Fruit fly (Drosophila melanogaster) whole organism, embryonic: Measurements from ENCODE around the gene CG5541.

Experiments used
- Abd-B ChIP-seq: fragments of 200-800 bp; sonication (Bioruptor generic); optimal IDR thresholded peaks from 2 replicates; lab custom pipeline; 2018; ENCODE audit warnings: missing biosample characterization, mild to moderate bottlenecking, missing genetic modification characterization, moderate library complexity
- Atf-2 ChIP-seq: fragments of 200-800 bp; sonication (Bioruptor generic); optimal IDR thresholded peaks from 2 replicates; lab custom pipeline; 2016; ENCODE audit warnings: missing biosample characterization, missing genetic modification characterization
- CG10209 ChIP-seq: fragments of 200-800 bp; sonication (Bioruptor generic); optimal IDR thresholded peaks from 3 replicates; lab custom pipeline; 2017; ENCODE audit warnings: missing biosample characterization, mild to moderate bottlenecking, missing genetic modification characterization, missing genetic modification reagents
- CG11504 ChIP-seq: fragments of 200-800 bp; sonication (Bioruptor generic); optimal IDR thresholded peaks from 3 replicates; lab custom pipeline; 2019; ENCODE audit warnings: missing biosample characterization, mild to moderate bottlenecking, missing genetic modification characterization, moderate library complexity
- CG12236 ChIP-seq: fragments of 200-800 bp; sonication (Bioruptor generic); optimal IDR thresholded peaks from 2 replicates; lab custom pipeline; 2016; ENCODE audit warnings: missing biosample characterization, missing genetic modification characterization
- CG12299 ChIP-seq: fragments of 200-800 bp; sonication (Bioruptor generic); optimal IDR thresholded peaks from 2 replicates; lab custom pipeline; 2018; ENCODE audit warnings: missing biosample characterization, mild to moderate bottlenecking, missing genetic modification characterization
- CG13296 ChIP-seq: fragments of 200-800 bp; sonication (Bioruptor generic); optimal IDR thresholded peaks from 3 replicates; lab custom pipeline; 2018; ENCODE audit warnings: missing biosample characterization, mild to moderate bottlenecking, missing genetic modification characterization
- CG13424 ChIP-seq: fragments of 200-800 bp; sonication (Bioruptor generic); optimal IDR thresholded peaks from 2 replicates; lab custom pipeline; 2019; ENCODE audit warnings: missing biosample characterization, mild to moderate bottlenecking, missing genetic modification characterization, moderate library complexity
- CG16813 ChIP-seq: fragments of 200-800 bp; sonication (Bioruptor generic); IDR thresholded peaks from 3 replicates; pipeline ENCODE4 v1.3.6; 2022; ENCODE audit warnings: missing biosample characterization, missing genetic modification characterization; ENCODE audit not compliant: partially characterized antibody
- CG16863 ChIP-seq: fragments of 200-800 bp; sonication (Bioruptor generic); optimal IDR thresholded peaks from 3 replicates; lab custom pipeline; 2016; ENCODE audit warnings: missing biosample characterization, missing genetic modification characterization
- CG1792 ChIP-seq: fragments of 200-800 bp; sonication (Bioruptor generic); optimal IDR thresholded peaks from 2 replicates; lab custom pipeline; 2016; ENCODE audit warnings: missing biosample characterization, missing genetic modification characterization
- CG34224 ChIP-seq: fragments of 200-800 bp; sonication (Bioruptor generic); IDR thresholded peaks from 3 replicates; pipeline ENCODE4 v1.3.6; 2022; ENCODE audit warnings: missing biosample characterization, missing genetic modification characterization; ENCODE audit not compliant: partially characterized antibody
- CG4328 ChIP-seq: fragments of 200-800 bp; sonication (Bioruptor generic); optimal IDR thresholded peaks from 3 replicates; lab custom pipeline; 2017; ENCODE audit warnings: missing biosample characterization, missing genetic modification reagents, missing genetic modification characterization
- CG7556 ChIP-seq: fragments of 200-800 bp; sonication (Bioruptor generic); optimal IDR thresholded peaks from 2 replicates; lab custom pipeline; 2017; ENCODE audit warnings: missing biosample characterization, mild to moderate bottlenecking, missing genetic modification characterization
- CG8290 ChIP-seq, 3 experiments: fragments of 200-800 bp; sonication (Bioruptor generic); optimal IDR thresholded peaks; 2 replicates each; lab custom pipeline; 2016 to 2019; ENCODE audit warnings: missing biosample characterization in 3 of 3, missing genetic modification characterization in 3 of 3, mild to moderate bottlenecking in 2 of 3, moderate library complexity in 1 of 3
- CG9215 ChIP-seq: fragments of 200-800 bp; sonication (Bioruptor generic); IDR thresholded peaks from 2 replicates; pipeline ENCODE4 v1.3.6; 2022; ENCODE audit warnings: missing biosample characterization, missing genetic modification characterization
- CTCF ChIP-seq: fragments of 200-800 bp; sonication (Bioruptor generic); optimal IDR thresholded peaks from 2 replicates; lab custom pipeline; 2017; ENCODE audit warnings: missing biosample characterization, mild to moderate bottlenecking, missing genetic modification characterization, moderate library complexity
- CoRest ChIP-seq: fragments of 200-800 bp; sonication (Bioruptor generic); optimal IDR thresholded peaks from 3 replicates; lab custom pipeline; 2018; ENCODE audit warnings: missing biosample characterization, mild to moderate bottlenecking, missing genetic modification characterization, moderate library complexity
- Dek ChIP-seq: fragments of 200-800 bp; sonication (Bioruptor generic); optimal IDR thresholded peaks from 3 replicates; lab custom pipeline; 2019; ENCODE audit warnings: missing biosample characterization, mild to moderate bottlenecking, missing genetic modification characterization, moderate library complexity
- Dfd ChIP-seq, 2 experiments: fragments of >200 bp; optimal IDR thresholded peaks; 2 replicates each; lab custom pipeline; 2017; ENCODE audit warnings: missing biosample characterization in 2 of 2, missing genetic modification characterization in 2 of 2
- HHEX ChIP-seq: fragments of 200-800 bp; sonication (Bioruptor generic); optimal IDR thresholded peaks from 3 replicates; lab custom pipeline; 2017; ENCODE audit warnings: missing biosample characterization, mild to moderate bottlenecking, missing genetic modification characterization, missing genetic modification reagents
- Hr51 ChIP-seq, 2 experiments: fragments of 200-800 bp; sonication (Bioruptor generic); optimal IDR thresholded peaks; 2 replicates in 1 of 2; 3 replicates in 1 of 2; lab custom pipeline; 2016 to 2018; ENCODE audit warnings: missing biosample characterization in 2 of 2, missing genetic modification characterization in 2 of 2, mild to moderate bottlenecking in 1 of 2, moderate library complexity in 1 of 2
- Jarid2 ChIP-seq: fragments of 200-800 bp; sonication (Bioruptor generic); optimal IDR thresholded peaks from 3 replicates; lab custom pipeline; 2017; ENCODE audit warnings: mild to moderate bottlenecking, missing biosample characterization, missing genetic modification reagents, missing genetic modification characterization
- Kr ChIP-seq: fragments of 200-800 bp; sonication (Bioruptor generic); optimal IDR thresholded peaks from 2 replicates; lab custom pipeline; 2017; ENCODE audit warnings: missing biosample characterization, mild to moderate bottlenecking, missing genetic modification characterization
- Oli ChIP-seq: fragments of 200-800 bp; sonication (Bioruptor generic); optimal IDR thresholded peaks from 2 replicates; lab custom pipeline; 2018; ENCODE audit warnings: missing biosample characterization, mild to moderate bottlenecking, missing genetic modification characterization, moderate library complexity
- PHDP ChIP-seq: fragments of 200-800 bp; sonication (Bioruptor generic); optimal IDR thresholded peaks from 3 replicates; lab custom pipeline; 2018; ENCODE audit warnings: missing biosample characterization, mild to moderate bottlenecking, missing genetic modification characterization, moderate library complexity
- Scr ChIP-seq: fragments of 200-800 bp; sonication (Bioruptor generic); IDR thresholded peaks from 2 replicates; pipeline ENCODE4 v1.3.6; 2022; ENCODE audit warnings: missing biosample characterization, missing genetic modification characterization; ENCODE audit not compliant: partially characterized antibody
- Sox102F ChIP-seq: fragments of 200-800 bp; sonication (Bioruptor generic); optimal IDR thresholded peaks from 2 replicates; lab custom pipeline; 2018; ENCODE audit warnings: missing biosample characterization, mild to moderate bottlenecking, missing genetic modification characterization, moderate library complexity
- TFAM ChIP-seq: fragments of 200-800 bp; sonication (Bioruptor generic); optimal IDR thresholded peaks from 2 replicates; lab custom pipeline; 2017; ENCODE audit warnings: missing biosample characterization, missing genetic modification characterization, inconsistent platforms
- ac ChIP-seq: fragments of 200-800 bp; sonication (Bioruptor generic); optimal IDR thresholded peaks from 3 replicates; lab custom pipeline; 2017; ENCODE audit warnings: missing biosample characterization, mild to moderate bottlenecking, missing genetic modification characterization
- cwo ChIP-seq: fragments of 200-800 bp; sonication (Bioruptor generic); optimal IDR thresholded peaks from 3 replicates; lab custom pipeline; 2017; ENCODE audit warnings: missing biosample characterization, missing genetic modification characterization, mild to moderate bottlenecking, moderate library complexity, missing genetic modification reagents
- danr ChIP-seq: fragments of 200-800 bp; sonication (Bioruptor generic); IDR thresholded peaks from 2 replicates; pipeline ENCODE4 v1.3.6; 2022; ENCODE audit warnings: missing biosample characterization, missing genetic modification characterization
- disco-r ChIP-seq: fragments of 200-800 bp; sonication (Bioruptor generic); optimal IDR thresholded peaks from 2 replicates; lab custom pipeline; 2016; ENCODE audit warnings: missing biosample characterization, missing genetic modification characterization
- dmrt11E ChIP-seq: fragments of 200-800 bp; sonication (Bioruptor generic); optimal IDR thresholded peaks from 3 replicates; lab custom pipeline; 2018; ENCODE audit warnings: missing biosample characterization, mild to moderate bottlenecking, missing genetic modification characterization, moderate library complexity
- gcm ChIP-seq: fragments of 200-800 bp; sonication (Bioruptor generic); optimal IDR thresholded peaks from 2 replicates; lab custom pipeline; 2019; ENCODE audit warnings: missing biosample characterization, mild to moderate bottlenecking, missing genetic modification characterization, moderate library complexity
- gt ChIP-seq: fragments of 200-800 bp; sonication (Bioruptor generic); IDR thresholded peaks from 2 replicates; pipeline ENCODE4 v1.3.6; 2022; ENCODE audit warnings: missing biosample characterization, missing genetic modification characterization
- hbn ChIP-seq: fragments of 200-800 bp; sonication (Bioruptor generic); IDR thresholded peaks from 2 replicates; pipeline ENCODE4 v1.3.6; 2022; ENCODE audit warnings: missing biosample characterization, missing genetic modification characterization; ENCODE audit not compliant: partially characterized antibody
- inv ChIP-seq: fragments of 200-800 bp; sonication (Bioruptor generic); IDR thresholded peaks from 2 replicates; pipeline ENCODE4 v1.3.6; 2022; ENCODE audit warnings: missing biosample characterization, missing genetic modification characterization; ENCODE audit not compliant: partially characterized antibody
- ken ChIP-seq: fragments of 200-800 bp; sonication (Bioruptor generic); IDR thresholded peaks from 3 replicates; pipeline ENCODE4 v1.3.6; 2022; ENCODE audit warnings: missing biosample characterization, missing genetic modification characterization
- kni ChIP-seq: fragments of 200-800 bp; sonication (Bioruptor generic); optimal IDR thresholded peaks from 3 replicates; lab custom pipeline; 2017; ENCODE audit warnings: mild to moderate bottlenecking, missing biosample characterization, missing genetic modification reagents, missing genetic modification characterization
- lov ChIP-seq, 2 experiments: fragments of 200-800 bp in 1 of 2; fragments of >200 bp in 1 of 2; sonication (Bioruptor generic) in 1 of 2; IDR thresholded peaks in 1 of 2; optimal IDR thresholded peaks in 1 of 2; 2 replicates in 1 of 2; 3 replicates in 1 of 2; pipeline versions ENCODE4 v1.3.6 to Lab custom; 2017 to 2022; ENCODE audit warnings: missing biosample characterization in 1 of 2, missing genetic modification characterization in 1 of 2
- slbo ChIP-seq: fragments of 200-800 bp; sonication (Bioruptor generic); IDR thresholded peaks from 2 replicates; pipeline ENCODE4 v1.3.6; 2022; ENCODE audit warnings: missing biosample characterization, missing genetic modification characterization
- stwl ChIP-seq: fragments of 200-800 bp; sonication (Bioruptor generic); optimal IDR thresholded peaks from 3 replicates; lab custom pipeline; 2018; ENCODE audit warnings: missing biosample characterization, mild to moderate bottlenecking, missing genetic modification characterization, moderate library complexity
- sug ChIP-seq: fragments of 200-800 bp; optimal IDR thresholded peaks from 2 replicates; lab custom pipeline; 2019; ENCODE audit warnings: missing biosample characterization, mild to moderate bottlenecking, missing genetic modification characterization, moderate library complexity
- vfl ChIP-seq: fragments of 200-800 bp; sonication (Bioruptor generic); optimal IDR thresholded peaks from 2 replicates; lab custom pipeline; 2016; ENCODE audit warnings: missing biosample characterization, missing genetic modification characterization
- vnd ChIP-seq: fragments of 200-800 bp; sonication (Bioruptor generic); IDR thresholded peaks from 3 replicates; pipeline ENCODE4 v1.3.6; 2022; ENCODE audit warnings: missing biosample characterization, missing genetic modification characterization; ENCODE audit not compliant: partially characterized antibody
- zen2 ChIP-seq: fragments of 200-800 bp; sonication (Bioruptor generic); IDR thresholded peaks from 3 replicates; pipeline ENCODE4 v1.3.6; 2022; ENCODE audit warnings: missing biosample characterization, missing genetic modification characterization; ENCODE audit not compliant: partially characterized antibody
- zf30C ChIP-seq: fragments of 200-800 bp; sonication (Bioruptor generic); optimal IDR thresholded peaks from 3 replicates; lab custom pipeline; 2018; ENCODE audit warnings: missing biosample characterization, mild to moderate bottlenecking, missing genetic modification characterization

CG5541 gene

dm6 chrX:15076038-15076575, 32.2 kb downstream of the CG5541 start, which contains the start of gene Lsd-2 (continued):
- no peak for TF ChIP-seq vfl (GFP tag; lab: Kevin White, UChicago)
- peak; percentile 22 for TF ChIP-seq CG1792
- TF ChIP-seq CTCF (GFP tag; lab: Kevin White, UChicago), result no peak
- TF ChIP-seq inv, result no peak
- peak; percentile 90 for TF ChIP-seq Jarid2
- TF ChIP-seq CG16863 (GFP tag; lab: Kevin White, UChicago), result no peak
- no peak for TF ChIP-seq Kr (GFP tag; lab: Kevin White, UChicago)
- TF ChIP-seq Oli (tag; lab: Kevin White, UChicago), result peak; percentile 34
- TF ChIP-seq Abd-B (GFP tag; lab: Kevin White, UChicago), result peak; percentile 4
- peak; percentile 39 for TF ChIP-seq CG4328 (GFP tag; lab: Kevin White, UChicago)
- no peak for TF ChIP-seq disco-r
- no peak for TF ChIP-seq CG16813 (GFP tag; lab: Robert Waterston, UW)
- no peak for TF ChIP-seq Dfd (GFP tag; optimal IDR thresholded peaks at IDR 0.05; lab: Kevin White, UChicago)
- no peak for TF ChIP-seq dmrt11E (tag; lab: Kevin White, UChicago)
- no peak for TF ChIP-seq hbn (GFP tag; lab: Robert Waterston, UW)
- no peak for TF ChIP-seq gt
- no peak for TF ChIP-seq zf30C (GFP tag; lab: Kevin White, UChicago)
- peak; percentile 24 for TF ChIP-seq HHEX (GFP tag; lab: Kevin White, UChicago)
- TF ChIP-seq danr (GFP tag; lab: Robert Waterston, UW), result no peak
- TF ChIP-seq TFAM (GFP tag; lab: Kevin White, UChicago), result no peak
- no peak for TF ChIP-seq gcm
- no peak for TF ChIP-seq Scr
- no peak for TF ChIP-seq Hr51 (GFP tag; optimal IDR thresholded peaks at IDR 0.05; lab: Kevin White, UChicago)
- peak; percentile 48; the same call in 1 of the 2 replicates for TF ChIP-seq slbo (GFP tag; lab: Robert Waterston, UW)
- 0 out of 3 replicates have a peak, but pooled peaks have one; percentile 29 for TF ChIP-seq ken
- TF ChIP-seq CG13424 (tag; lab: Kevin White, UChicago), result peak; percentile 31
- TF ChIP-seq zen2, result no peak
- TF ChIP-seq Sox102F (GFP tag; lab: Kevin White, UChicago), result no peak
- peak; percentile 29 for TF ChIP-seq sug (tag; lab: Kevin White, UChicago)
- peak; percentile 24 for TF ChIP-seq kni (GFP tag; lab: Kevin White, UChicago)
- no peak for TF ChIP-seq PHDP (tag; lab: Kevin White, UChicago)
- TF ChIP-seq CG12236 (GFP tag; lab: Kevin White, UChicago), result no peak
- TF ChIP-seq Atf-2 (GFP tag; lab: Kevin White, UChicago), result no peak
- no peak for TF ChIP-seq Dek
- no peak for TF ChIP-seq CG12299 (tag; lab: Kevin White, UChicago)
- peak; percentile 43 for TF ChIP-seq CoRest
- no peak for TF ChIP-seq lov (optimal IDR thresholded peaks at IDR 0.05; lab: Kevin White, UChicago)
- no peak for TF ChIP-seq lov (GFP tag; IDR thresholded peaks at IDR 0.05; lab: Robert Waterston, UW)
- TF ChIP-seq CG8290 (GFP tag; optimal IDR thresholded peaks at IDR 0.05; lab: Kevin White, UChicago), result no peak
- TF ChIP-seq CG8290 (tag; optimal IDR thresholded peaks at IDR 0.05; lab: Kevin White, UChicago), result peak in 1 of 2 experiments; percentile 77
- no peak for TF ChIP-seq CG13296 (GFP tag; lab: Kevin White, UChicago)
- TF ChIP-seq CG9215, result peak; percentile 80
- peak; percentile 1 for TF ChIP-seq cwo (GFP tag; lab: Kevin White, UChicago)
- TF ChIP-seq ac (GFP tag; lab: Kevin White, UChicago), result no peak
- TF ChIP-seq CG34224, result 0 out of 3 replicates have a peak, but pooled peaks have one; percentile 22
- no peak for TF ChIP-seq vnd (GFP tag; lab: Robert Waterston, UW)
- TF ChIP-seq CG7556, result peak; percentile 10
- TF ChIP-seq stwl (tag; lab: Kevin White, UChicago), result no peak
- peak; percentile 94 for TF ChIP-seq CG11504 (tag; lab: Kevin White, UChicago)
- no peak for TF ChIP-seq CG10209 (GFP tag; lab: Kevin White, UChicago)
